Worm (Caenorhabditis elegans) whole organism, midembryonic: ENCODE data around the gene T01B10.5.
"Not testable (repeated sequence)": the region's sequence is repeated elsewhere in the genome, so short reads cannot be mapped to it uniquely, and the experiment has no call there.

Experiments used
- T22C8.4 ChIP-seq: fragments of 200-800 bp; sonication (Bioruptor generic); IDR thresholded peaks from 2 replicates; pipeline ENCODE4 v1.3.6; 2022; ENCODE audit warnings: missing genetic modification characterization, missing compliant biosample characterization
- cog-1 ChIP-seq: sonication (generic microtip); optimal IDR thresholded peaks from 2 replicates; lab custom pipeline; 2016; ENCODE audit warnings: missing genetic modification characterization, missing compliant biosample characterization
- flt-1 ChIP-seq: fragments of 200-800 bp; sonication (Bioruptor generic); IDR thresholded peaks from 2 replicates; pipeline ENCODE4 v1.3.6; 2022; ENCODE audit warnings: missing genetic modification characterization, missing compliant biosample characterization
- klf-2 ChIP-seq: fragments of 200-800 bp; sonication (Bioruptor generic); conservative IDR thresholded peaks from 2 replicates; pipeline ENCODE4 v1.3.6; 2022; ENCODE audit warnings: missing genetic modification reagents, missing genetic modification characterization, missing compliant biosample characterization
- med-1 ChIP-seq: sonication (generic microtip); optimal IDR thresholded peaks from 2 replicates; lab custom pipeline; 2017; ENCODE audit warnings: missing genetic modification characterization, mild to moderate bottlenecking, missing compliant biosample characterization, antibody characterized with exemption, missing genetic modification reagents; ENCODE audit not compliant: insufficient read depth
- ref-1 ChIP-seq: fragments of 200-800 bp; sonication (Bioruptor generic); conservative IDR thresholded peaks from 2 replicates; pipeline ENCODE4 v1.3.6; 2022; ENCODE audit warnings: missing genetic modification reagents, missing genetic modification characterization, missing compliant biosample characterization
- tab-1 ChIP-seq: fragments of 200-800 bp; sonication (Bioruptor generic); IDR thresholded peaks from 2 replicates; pipeline ENCODE4 v1.3.6; 2022; ENCODE audit warnings: missing genetic modification characterization, missing compliant biosample characterization
- ztf-23 ChIP-seq: fragments of 200-800 bp; sonication (Bioruptor generic); IDR thresholded peaks from 2 replicates; pipeline ENCODE4 v1.3.6; 2022; ENCODE audit warnings: missing genetic modification reagents, missing genetic modification characterization, missing compliant biosample characterization
- ztf-29 ChIP-seq: fragments of 200-800 bp; sonication (Bioruptor generic); IDR thresholded peaks from 2 replicates; pipeline ENCODE4 v1.3.6; 2022; ENCODE audit warnings: missing genetic modification reagents, missing genetic modification characterization, missing compliant biosample characterization

Gene T01B10.5

ce11 chrX:8527950-8528349 lies 32.8 kb downstream of the T01B10.5 start, which contains the start of gene flp-5:
Gene flp-5 (plus strand): TSS chrX:8528250.
- TF ChIP-seq klf-2 (no peak), flt-1 (GFP tag; lab: Robert Waterston, UW) (no peak), ztf-23 (GFP tag; lab: Robert Waterston, UW) (no peak), ref-1 (GFP tag; lab: Robert Waterston, UW) (no peak), tab-1 (no peak), T22C8.4 (GFP tag; lab: Robert Waterston, UW) (no peak), med-1 (no peak), ztf-29 (GFP tag; lab: Robert Waterston, UW) (no peak), cog-1 (tag; lab: Kevin White, UChicago) (no peak)

ce11 chrX:8535006-8535405 lies 39.9 kb downstream of the T01B10.5 start, which contains the start of gene nspc-1:
Gene nspc-1 (minus strand): TSS chrX:8535106.
- not testable (repeated sequence) for TF ChIP-seq T22C8.4 (GFP tag; lab: Robert Waterston, UW); ztf-29 (GFP tag; lab: Robert Waterston, UW); tab-1

DNA sequence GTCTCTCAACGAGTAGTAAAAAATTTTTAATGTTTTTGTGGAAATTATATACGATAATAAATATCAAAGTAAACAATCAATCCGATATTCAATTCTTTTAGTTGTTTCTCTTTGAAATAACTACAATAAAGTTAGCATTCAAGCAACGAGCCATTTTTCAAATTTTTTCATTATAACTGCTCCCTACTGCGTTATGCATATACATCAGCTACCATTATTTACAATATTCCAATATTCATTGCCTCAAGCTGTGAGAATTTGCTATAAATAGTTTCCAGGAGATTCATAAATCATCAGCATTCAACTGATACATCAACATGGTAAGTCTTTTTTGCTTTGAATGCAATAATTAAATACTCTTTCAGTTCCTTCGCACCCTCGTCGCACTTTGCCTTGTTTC lies 41.7 kb downstream of the T01B10.5 start, which contains the start of gene nspc-3:
nspc-3 (plus strand) TSS at position 301 of the 400 bp plus-strand sequence.
- TF ChIP-seq flt-1 (GFP tag; lab: Robert Waterston, UW), result no peak
- no peak for TF ChIP-seq tab-1
- TF ChIP-seq med-1, result no peak
- TF ChIP-seq ztf-29 (GFP tag; lab: Robert Waterston, UW), result no peak
- TF ChIP-seq cog-1 (tag; lab: Kevin White, UChicago), result no peak
- no peak for TF ChIP-seq ref-1 (GFP tag; lab: Robert Waterston, UW)
- no peak for TF ChIP-seq klf-2
- TF ChIP-seq T22C8.4 (GFP tag; lab: Robert Waterston, UW), result no peak
- no peak for TF ChIP-seq ztf-23 (GFP tag; lab: Robert Waterston, UW)

- not testable (repeated sequence) for TF ChIP-seq med-1; ztf-23 (GFP tag; lab: Robert Waterston, UW); cog-1 (tag; lab: Kevin White, UChicago)
Observed at ce11 chrX:8538262-8538776, 43.2 kb downstream of the T01B10.5 start, which contains the start of the genes nspc-4 and nspc-5. Gene nspc-4 (minus strand): TSS chrX:8538362. Gene nspc-5 (plus strand): TSS chrX:8538726.

DNA sequence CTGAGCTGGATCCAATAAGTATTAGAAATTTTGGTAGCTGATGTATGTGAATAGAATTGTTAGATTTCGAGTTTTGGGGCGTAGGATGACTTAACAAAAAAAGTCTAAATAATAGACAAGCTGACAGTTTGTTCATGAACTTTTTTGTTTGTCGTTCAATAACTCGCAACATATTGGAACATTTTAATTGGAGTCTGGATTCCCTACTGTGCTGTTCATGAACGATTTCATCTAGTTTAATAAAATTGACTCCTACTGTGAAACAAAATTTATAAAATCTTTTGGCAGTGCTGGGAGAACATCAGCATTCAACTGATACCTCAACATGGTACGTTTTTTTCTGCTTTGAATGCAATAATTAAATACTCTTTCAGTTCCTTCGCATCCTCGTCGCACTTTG lies 46.5 kb downstream of the T01B10.5 start, which contains the start of gene nspc-7:
nspc-7 (plus strand) TSS at position 301 of the 400 bp plus-strand sequence.
- TF ChIP-seq med-1; ztf-23 (GFP tag; lab: Robert Waterston, UW); T22C8.4 (GFP tag; lab: Robert Waterston, UW): not testable (repeated sequence)

DNA sequence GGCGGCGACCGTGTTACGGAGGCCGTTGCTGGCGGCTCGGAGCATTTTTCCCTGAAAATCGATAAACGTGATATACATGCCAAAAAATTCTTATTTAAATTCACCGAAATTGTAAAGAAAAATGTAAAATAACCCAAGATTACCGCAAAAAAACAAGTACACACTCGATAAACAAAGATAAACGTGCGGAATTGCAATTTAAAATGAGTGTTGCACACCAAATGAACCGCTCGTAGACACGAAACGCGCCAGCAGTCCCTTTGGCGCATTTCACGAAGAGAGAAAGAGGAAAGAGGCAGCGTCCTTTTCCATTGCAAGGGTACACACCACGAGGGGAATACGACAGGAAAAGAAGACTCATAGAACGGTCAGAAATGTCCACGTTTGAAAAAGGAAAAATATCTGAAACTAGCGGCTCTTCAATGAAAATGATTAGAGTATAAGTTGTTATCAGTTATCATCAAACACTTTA lies 50.9 kb downstream of the T01B10.5 start, which contains the start of gene sdha-1:
sdha-1 (minus strand) TSS at position 51 of the 472 bp plus-strand sequence.
- TF ChIP-seq ztf-23 (GFP tag; lab: Robert Waterston, UW) (no peak), cog-1 (tag; lab: Kevin White, UChicago) (peak; percentile 10), flt-1 (GFP tag; lab: Robert Waterston, UW) (no peak), ref-1 (GFP tag; lab: Robert Waterston, UW) (no peak)
